Fruit fly (Drosophila melanogaster) whole organism: ENCODE data around the gene Tcs5.

Source experiments
- CG8478 ChIP-seq: fragments of >200 bp; optimal IDR thresholded peaks from 2 replicates; lab custom pipeline; 2018; ENCODE audit warnings: inconsistent platforms
- Dll ChIP-seq: fragments of >200 bp; optimal IDR thresholded peaks from 2 replicates; lab custom pipeline; 2017
- pan ChIP-seq: fragments of >200 bp; optimal IDR thresholded peaks from 2 replicates; lab custom pipeline; 2017
- psq ChIP-seq: fragments of >200 bp; optimal IDR thresholded peaks from 2 replicates; lab custom pipeline; 2017
- usp ChIP-seq: fragments of >200 bp; optimal IDR thresholded peaks from 2 replicates; lab custom pipeline; 2017; ENCODE audit warnings: missing biosample characterization, missing genetic modification characterization, mixed read lengths

- TF ChIP-seq psq (lab: Kevin White, UChicago) (no peak), CG8478 (lab: Kevin White, UChicago) (no peak), Dll (lab: Kevin White, UChicago) (no peak), usp (no peak), pan (lab: Kevin White, UChicago) (no peak)
Measured at dm6 chr3L:5145814-5146244, 6.6 kb upstream of the Tcs5 start, which contains the start of the genes Fitm and AlaRS-m.
